Fruit fly (Drosophila melanogaster) Kc167 (cell line): ENCODE results near the gene Tspo.

Experiments used
- Myc ChIP-seq: fragments of >200 bp; optimal IDR thresholded peaks from 2 replicates; lab custom pipeline; 2017; ENCODE audit warnings: missing external identifiers
- Sin3A ChIP-seq: fragments of >200 bp; optimal IDR thresholded peaks from 2 replicates; lab custom pipeline; 2018; ENCODE audit warnings: missing external identifiers
- insv ChIP-seq: fragments of >200 bp; optimal IDR thresholded peaks from 3 replicates; lab custom pipeline; 2018; ENCODE audit warnings: missing external identifiers
- psq ChIP-seq: fragments of >200 bp; optimal IDR thresholded peaks from 2 replicates; lab custom pipeline; 2017; ENCODE audit warnings: missing external identifiers

dm6 chr2L:543799-544198 is 15.6 kb upstream of the Tspo start:
- TF ChIP-seq Myc (lab: Kevin White, UChicago) (no peak), insv (lab: Kevin White, UChicago) (no peak), Sin3A (lab: Kevin White, UChicago) (no peak), psq (lab: Kevin White, UChicago) (no peak)
